Worm (Caenorhabditis elegans) whole organism, early embryonic: ENCODE results near the gene btb-8.

ENCODE experiments used
- B0310.2 ChIP-seq: sonication (generic microtip); optimal IDR thresholded peaks from 2 replicates; lab custom pipeline; 2016; ENCODE audit warnings: mild to moderate bottlenecking, missing genetic modification characterization, missing compliant biosample characterization
- F13C5.2 ChIP-seq: sonication (generic microtip); optimal IDR thresholded peaks from 2 replicates; lab custom pipeline; 2017; ENCODE audit warnings: mild to moderate bottlenecking, missing genetic modification characterization, inconsistent platforms, missing compliant biosample characterization
- aly-1 ChIP-seq: sonication (generic microtip); optimal IDR thresholded peaks from 2 replicates; lab custom pipeline; 2016; ENCODE audit warnings: missing genetic modification characterization, missing compliant biosample characterization
- ama-1 ChIP-seq: fragments of 150-350 bp; optimal IDR thresholded peaks from 2 replicates; lab custom pipeline; 2014
- ceh-13 ChIP-seq: fragments of 200-800 bp; sonication (Bioruptor generic); optimal IDR thresholded peaks from 2 replicates; lab custom pipeline; 2018; ENCODE audit warnings: mild to moderate bottlenecking, missing genetic modification characterization, missing compliant biosample characterization
- ceh-36 ChIP-seq: sonication (generic microtip); optimal IDR thresholded peaks from 2 replicates; lab custom pipeline; 2016; ENCODE audit warnings: missing genetic modification characterization, inconsistent platforms, missing compliant biosample characterization
- ets-7 ChIP-seq: sonication (generic microtip); optimal IDR thresholded peaks from 2 replicates; lab custom pipeline; 2016; ENCODE audit warnings: missing genotype, missing genetic modification characterization, missing compliant biosample characterization
- flt-1 ChIP-seq: fragments of 200-800 bp; sonication (Bioruptor generic); IDR thresholded peaks from 2 replicates; pipeline ENCODE4 v1.3.6; 2022; ENCODE audit warnings: missing genetic modification characterization, missing compliant biosample characterization
- hmbx-1 ChIP-seq: sonication (generic microtip); optimal IDR thresholded peaks from 2 replicates; lab custom pipeline; 2016; ENCODE audit warnings: mild to moderate bottlenecking, missing genetic modification characterization, missing compliant biosample characterization
- hmg-4 ChIP-seq: fragments of 200-800 bp; sonication (Bioruptor generic); optimal IDR thresholded peaks from 2 replicates; lab custom pipeline; 2018; ENCODE audit warnings: mild to moderate bottlenecking, missing genetic modification characterization, missing compliant biosample characterization
- hnd-1 ChIP-seq: sonication (generic microtip); optimal IDR thresholded peaks from 2 replicates; lab custom pipeline; 2016; ENCODE audit warnings: missing genetic modification characterization, missing compliant biosample characterization
- pes-1 ChIP-seq: fragments of 200-800 bp; sonication (Bioruptor generic); IDR thresholded peaks from 2 replicates; pipeline ENCODE4 v1.3.6; 2022; ENCODE audit warnings: missing genetic modification reagents, missing genetic modification characterization, missing compliant biosample characterization
- scrt-1 ChIP-seq: fragments of 200-800 bp; sonication (Bioruptor generic); IDR thresholded peaks from 2 replicates; pipeline ENCODE4 v1.3.6; 2022; ENCODE audit warnings: missing genetic modification characterization, missing compliant biosample characterization
- sea-1 ChIP-seq: fragments of 200-800 bp; sonication (Bioruptor generic); conservative IDR thresholded peaks from 2 replicates; pipeline ENCODE4 v1.3.6; 2022; ENCODE audit warnings: missing genetic modification characterization, missing compliant biosample characterization
- tbx-11 ChIP-seq: fragments of 200-800 bp; sonication (Bioruptor generic); IDR thresholded peaks from 2 replicates; pipeline ENCODE4 v1.3.6; 2022; ENCODE audit warnings: missing genetic modification characterization, missing compliant biosample characterization
- tbx-37 ChIP-seq: fragments of 200-800 bp; sonication (Bioruptor generic); conservative IDR thresholded peaks from 2 replicates; pipeline ENCODE4 v1.3.6; 2022; ENCODE audit warnings: missing genetic modification reagents, missing genetic modification characterization, missing compliant biosample characterization
- tra-4 ChIP-seq: sonication (generic microtip); optimal IDR thresholded peaks from 2 replicates; lab custom pipeline; 2017; ENCODE audit warnings: missing genetic modification characterization, missing compliant biosample characterization

Gene btb-8

ce11 chrII:1722394-1722793 lies at the start of gene btb-8, which contains the start of gene fbxb-5:
Gene btb-8, plus strand, starts transcription at chrII:1722770.
Gene fbxb-5, minus strand, starts transcription at chrII:1722494.
- TF ChIP-seq scrt-1 (GFP tag; lab: Robert Waterston, UW) (no peak), hmg-4 (GFP tag; lab: Kevin White, UChicago) (no peak), aly-1 (tag; lab: Kevin White, UChicago) (no peak), ets-7 (tag; lab: Kevin White, UChicago) (no peak), pes-1 (GFP tag; lab: Robert Waterston, UW) (no peak), hnd-1 (tag; lab: Kevin White, UChicago) (no peak), hmbx-1 (tag; lab: Kevin White, UChicago) (no peak), F13C5.2 (tag; lab: Kevin White, UChicago) (no peak), ama-1 (lab: Kevin White, UChicago) (no peak), B0310.2 (tag; lab: Kevin White, UChicago) (no peak), tra-4 (tag; lab: Kevin White, UChicago) (no peak), ceh-13 (GFP tag; lab: Kevin White, UChicago) (no peak), flt-1 (GFP tag; lab: Robert Waterston, UW) (no peak), tbx-11 (GFP tag; lab: Robert Waterston, UW) (no peak), ceh-36 (tag; lab: Kevin White, UChicago) (no peak), tbx-37 (GFP tag; lab: Robert Waterston, UW) (no peak), sea-1 (no peak)

ce11 chrII:1676088-1676487 lies 46.5 kb upstream of the btb-8 start, which contains the start of gene fbxb-17:
Gene fbxb-17, plus strand, starts transcription at chrII:1676388.
- TF ChIP-seq pes-1 (GFP tag; lab: Robert Waterston, UW) (no peak), ceh-13 (GFP tag; lab: Kevin White, UChicago) (no peak), ama-1 (lab: Kevin White, UChicago) (no peak), hmbx-1 (tag; lab: Kevin White, UChicago) (no peak), B0310.2 (tag; lab: Kevin White, UChicago) (no peak), tbx-37 (GFP tag; lab: Robert Waterston, UW) (no peak), flt-1 (GFP tag; lab: Robert Waterston, UW) (no peak), aly-1 (tag; lab: Kevin White, UChicago) (no peak), sea-1 (no peak), tbx-11 (GFP tag; lab: Robert Waterston, UW) (no peak), scrt-1 (GFP tag; lab: Robert Waterston, UW) (no peak), hmg-4 (GFP tag; lab: Kevin White, UChicago) (no peak), ceh-36 (tag; lab: Kevin White, UChicago) (no peak)

- TF ChIP-seq ets-7 (tag; lab: Kevin White, UChicago) (no peak), B0310.2 (tag; lab: Kevin White, UChicago) (no peak), sea-1 (no peak), scrt-1 (GFP tag; lab: Robert Waterston, UW) (no peak), pes-1 (GFP tag; lab: Robert Waterston, UW) (no peak), hmbx-1 (tag; lab: Kevin White, UChicago) (no peak), F13C5.2 (tag; lab: Kevin White, UChicago) (no peak), tra-4 (tag; lab: Kevin White, UChicago) (no peak), ceh-13 (GFP tag; lab: Kevin White, UChicago) (no peak), tbx-11 (GFP tag; lab: Robert Waterston, UW) (no peak), ceh-36 (tag; lab: Kevin White, UChicago) (no peak), tbx-37 (GFP tag; lab: Robert Waterston, UW) (no peak), ama-1 (lab: Kevin White, UChicago) (no peak), aly-1 (tag; lab: Kevin White, UChicago) (no peak)
Measured at ce11 chrII:1679081-1679480, 43.5 kb upstream of the btb-8 start, which contains the start of gene irld-36. Gene irld-36, plus strand, starts transcription at chrII:1679381.

- no peak for TF ChIP-seq pes-1 (GFP tag; lab: Robert Waterston, UW)
- TF ChIP-seq ets-7 (tag; lab: Kevin White, UChicago), result no peak
- no peak for TF ChIP-seq sea-1
- TF ChIP-seq tra-4 (tag; lab: Kevin White, UChicago), result no peak
- TF ChIP-seq F13C5.2 (tag; lab: Kevin White, UChicago), result no peak
- no peak for TF ChIP-seq tbx-11 (GFP tag; lab: Robert Waterston, UW)
- no peak for TF ChIP-seq aly-1 (tag; lab: Kevin White, UChicago)
- TF ChIP-seq B0310.2 (tag; lab: Kevin White, UChicago), result no peak
- no peak for TF ChIP-seq hnd-1 (tag; lab: Kevin White, UChicago)
- no peak for TF ChIP-seq hmg-4 (GFP tag; lab: Kevin White, UChicago)
- TF ChIP-seq ceh-13 (GFP tag; lab: Kevin White, UChicago), result no peak
- TF ChIP-seq ama-1 (lab: Kevin White, UChicago), result no peak
- TF ChIP-seq tbx-37 (GFP tag; lab: Robert Waterston, UW), result no peak
- no peak for TF ChIP-seq hmbx-1 (tag; lab: Kevin White, UChicago)
- no peak for TF ChIP-seq scrt-1 (GFP tag; lab: Robert Waterston, UW)
- TF ChIP-seq flt-1 (GFP tag; lab: Robert Waterston, UW), result no peak
Measured at ce11 chrII:1682218-1682617, 40.4 kb upstream of the btb-8 start, which contains the start of gene fbxb-26. Gene fbxb-26, plus strand, starts transcription at chrII:1682518.

- TF ChIP-seq tbx-37 (GFP tag; lab: Robert Waterston, UW) (no peak), hmbx-1 (tag; lab: Kevin White, UChicago) (no peak), hmg-4 (GFP tag; lab: Kevin White, UChicago) (no peak), hnd-1 (tag; lab: Kevin White, UChicago) (no peak), pes-1 (GFP tag; lab: Robert Waterston, UW) (no peak), F13C5.2 (tag; lab: Kevin White, UChicago) (no peak), sea-1 (no peak), ama-1 (lab: Kevin White, UChicago) (no peak), ceh-36 (tag; lab: Kevin White, UChicago) (no peak), tra-4 (tag; lab: Kevin White, UChicago) (no peak), ets-7 (tag; lab: Kevin White, UChicago) (no peak), tbx-11 (GFP tag; lab: Robert Waterston, UW) (no peak), B0310.2 (tag; lab: Kevin White, UChicago) (no peak), flt-1 (GFP tag; lab: Robert Waterston, UW) (no peak), ceh-13 (GFP tag; lab: Kevin White, UChicago) (no peak), aly-1 (tag; lab: Kevin White, UChicago) (no peak), scrt-1 (GFP tag; lab: Robert Waterston, UW) (no peak)
Measured at ce11 chrII:1683742-1684141, 38.8 kb upstream of the btb-8 start, which contains the start of gene fbxb-25. Gene fbxb-25, plus strand, starts transcription at chrII:1684042.

ce11 chrII:1688813-1689212 lies 33.8 kb upstream of the btb-8 start, which contains the start of the genes fbxb-18 and fbxb-19:
Gene fbxb-18, minus strand, starts transcription at chrII:1688913.
Gene fbxb-19, minus strand, starts transcription at chrII:1689181.
- TF ChIP-seq ama-1 (lab: Kevin White, UChicago) (no peak), flt-1 (GFP tag; lab: Robert Waterston, UW) (no peak), ets-7 (tag; lab: Kevin White, UChicago) (no peak), tbx-11 (GFP tag; lab: Robert Waterston, UW) (no peak), F13C5.2 (tag; lab: Kevin White, UChicago) (no peak), aly-1 (tag; lab: Kevin White, UChicago) (no peak), ceh-36 (tag; lab: Kevin White, UChicago) (no peak), B0310.2 (tag; lab: Kevin White, UChicago) (no peak), hnd-1 (tag; lab: Kevin White, UChicago) (no peak), sea-1 (no peak), tra-4 (tag; lab: Kevin White, UChicago) (no peak), tbx-37 (GFP tag; lab: Robert Waterston, UW) (no peak), hmbx-1 (tag; lab: Kevin White, UChicago) (no peak), hmg-4 (GFP tag; lab: Kevin White, UChicago) (no peak), scrt-1 (GFP tag; lab: Robert Waterston, UW) (no peak), ceh-13 (GFP tag; lab: Kevin White, UChicago) (no peak), pes-1 (GFP tag; lab: Robert Waterston, UW) (no peak)
